Worm (Caenorhabditis elegans) whole organism, L2 larva: ENCODE results near the gene rga-8.
A peak's percentile ranks its signal among the peaks of the same experiment; 100 is the strongest.

Experiments
- C34F6.9 ChIP-seq: fragments of 150-350 bp; optimal IDR thresholded peaks from 2 replicates; lab custom pipeline; 2014; ENCODE audit warnings: missing biosample characterization, missing genetic modification characterization
- F13H6.1 ChIP-seq: sonication (generic microtip); optimal IDR thresholded peaks from 2 replicates; lab custom pipeline; 2016; ENCODE audit warnings: missing genetic modification characterization, missing compliant biosample characterization
- R02D3.7 ChIP-seq: fragments of 150-350 bp; optimal IDR thresholded peaks from 2 replicates; lab custom pipeline; 2014; ENCODE audit warnings: missing biosample characterization, missing genetic modification characterization
- ZK546.5 ChIP-seq: sonication (generic microtip); optimal IDR thresholded peaks from 2 replicates; lab custom pipeline; 2017; ENCODE audit warnings: missing biosample characterization, missing genetic modification characterization
- alr-1 ChIP-seq: fragments of 150-350 bp; optimal IDR thresholded peaks from 2 replicates; lab custom pipeline; 2014; ENCODE audit warnings: missing biosample characterization, missing genetic modification characterization
- aly-2 ChIP-seq: fragments of 150-350 bp; optimal IDR thresholded peaks from 2 replicates; lab custom pipeline; 2014; ENCODE audit warnings: missing biosample characterization, missing genetic modification characterization
- ama-1 ChIP-seq: fragments of 150-350 bp; optimal IDR thresholded peaks from 2 replicates; lab custom pipeline; 2018; ENCODE audit warnings: inconsistent platforms
- blmp-1 ChIP-seq: sonication (generic microtip); optimal IDR thresholded peaks from 2 replicates; lab custom pipeline; 2017; ENCODE audit warnings: missing genetic modification characterization, mild to moderate bottlenecking, missing compliant biosample characterization, antibody characterized with exemption, moderate library complexity; ENCODE audit not compliant: insufficient read depth
- ceh-16 ChIP-seq: fragments of 150-350 bp; optimal IDR thresholded peaks from 2 replicates; lab custom pipeline; 2014; ENCODE audit warnings: missing biosample characterization, missing genetic modification characterization
- ceh-82 ChIP-seq: fragments of 150-350 bp; optimal IDR thresholded peaks from 2 replicates; lab custom pipeline; 2014; ENCODE audit warnings: missing biosample characterization, missing genetic modification characterization
- crh-2 ChIP-seq: sonication (generic microtip); optimal IDR thresholded peaks from 2 replicates; lab custom pipeline; 2017; ENCODE audit warnings: missing biosample characterization, missing genetic modification characterization
- dmd-4 ChIP-seq: sonication (generic microtip); optimal IDR thresholded peaks from 2 replicates; lab custom pipeline; 2017; ENCODE audit warnings: missing biosample characterization, missing genetic modification characterization
- egl-27 ChIP-seq: sonication (generic microtip); optimal IDR thresholded peaks from 3 replicates; lab custom pipeline; 2017; ENCODE audit warnings: missing biosample characterization, missing genetic modification reagents, missing genetic modification characterization
- elt-1 ChIP-seq: fragments of 150-350 bp; optimal IDR thresholded peaks from 2 replicates; lab custom pipeline; 2014; ENCODE audit warnings: missing biosample characterization, missing genetic modification characterization
- elt-3 ChIP-seq: sonication (generic microtip); optimal IDR thresholded peaks from 2 replicates; lab custom pipeline; 2017; ENCODE audit warnings: missing biosample characterization, missing genetic modification characterization
- fos-1 ChIP-seq: fragments of 150-350 bp; optimal IDR thresholded peaks from 2 replicates; lab custom pipeline; 2014; ENCODE audit warnings: missing biosample characterization, missing genetic modification characterization
- gmeb-1 ChIP-seq: fragments of 150-350 bp; optimal IDR thresholded peaks from 2 replicates; lab custom pipeline; 2014; ENCODE audit warnings: missing biosample characterization, missing genetic modification characterization
- lin-11 ChIP-seq: fragments of 150-350 bp; sonication (generic microtip); optimal IDR thresholded peaks from 2 replicates; lab custom pipeline; 2014; ENCODE audit warnings: missing biosample characterization, missing genetic modification characterization, inconsistent platforms, mixed read lengths
- lin-13 ChIP-seq: fragments of 150-350 bp; optimal IDR thresholded peaks from 2 replicates; lab custom pipeline; 2014; ENCODE audit warnings: missing biosample characterization, missing genetic modification reagents, missing genetic modification characterization
- lin-39 ChIP-seq: fragments of 150-350 bp; optimal IDR thresholded peaks from 2 replicates; lab custom pipeline; 2014; ENCODE audit warnings: missing biosample characterization, missing genetic modification reagents, missing genetic modification characterization
- lsy-2 ChIP-seq, 2 experiments: fragments of 150-350 bp in 1 of 2; sonication (generic microtip) in 1 of 2; optimal IDR thresholded peaks; 2 replicates each; lab custom pipeline; 2014 to 2017; ENCODE audit warnings: missing biosample characterization in 2 of 2, missing genetic modification characterization in 2 of 2
- mab-5 ChIP-seq: fragments of 150-350 bp; optimal IDR thresholded peaks from 2 replicates; lab custom pipeline; 2014; ENCODE audit warnings: missing biosample characterization, missing genetic modification characterization
- mbf-1 ChIP-seq: sonication (generic microtip); optimal IDR thresholded peaks from 2 replicates; lab custom pipeline; 2017; ENCODE audit warnings: missing biosample characterization, missing genetic modification characterization
- mdl-1 ChIP-seq, 2 experiments: fragments of 150-350 bp in 1 of 2; sonication (generic microtip) in 1 of 2; optimal IDR thresholded peaks; 2 replicates each; lab custom pipeline; 2017; ENCODE audit warnings: missing biosample characterization in 2 of 2, missing genetic modification characterization in 2 of 2
- nhr-10 ChIP-seq: sonication (generic microtip); optimal IDR thresholded peaks from 2 replicates; lab custom pipeline; 2017; ENCODE audit warnings: missing biosample characterization, missing genetic modification characterization
- nhr-11 ChIP-seq: fragments of 150-350 bp; optimal IDR thresholded peaks from 2 replicates; lab custom pipeline; 2014; ENCODE audit warnings: missing biosample characterization, missing genetic modification characterization
- nhr-12 ChIP-seq: fragments of 150-350 bp; optimal IDR thresholded peaks from 2 replicates; lab custom pipeline; 2014; ENCODE audit warnings: missing biosample characterization, missing genetic modification characterization
- nhr-129 ChIP-seq: fragments of 150-350 bp; optimal IDR thresholded peaks from 2 replicates; lab custom pipeline; 2014; ENCODE audit warnings: missing biosample characterization, missing genetic modification characterization
- nhr-21 ChIP-seq: fragments of 150-350 bp; optimal IDR thresholded peaks from 2 replicates; lab custom pipeline; 2014; ENCODE audit warnings: missing biosample characterization, missing genetic modification characterization
- nhr-23 ChIP-seq: fragments of 150-350 bp; optimal IDR thresholded peaks from 2 replicates; lab custom pipeline; 2014; ENCODE audit warnings: missing biosample characterization, missing genetic modification reagents, missing genetic modification characterization
- nhr-237 ChIP-seq: fragments of 150-350 bp; optimal IDR thresholded peaks from 2 replicates; lab custom pipeline; 2014; ENCODE audit warnings: missing biosample characterization, missing genetic modification characterization
- nhr-25 ChIP-seq: fragments of 150-350 bp; sonication (generic microtip); optimal IDR thresholded peaks from 3 replicates; lab custom pipeline; 2014; ENCODE audit warnings: missing biosample characterization, missing genetic modification characterization
- nhr-6 ChIP-seq: fragments of 150-350 bp; optimal IDR thresholded peaks from 2 replicates; lab custom pipeline; 2014; ENCODE audit warnings: missing biosample characterization, missing genetic modification characterization
- nhr-77 ChIP-seq: fragments of 150-350 bp; optimal IDR thresholded peaks from 2 replicates; lab custom pipeline; 2014; ENCODE audit warnings: missing biosample characterization, missing genetic modification characterization
- peb-1 ChIP-seq: fragments of 150-350 bp; optimal IDR thresholded peaks from 2 replicates; lab custom pipeline; 2014; ENCODE audit warnings: missing biosample characterization, missing genetic modification characterization
- sem-4 ChIP-seq: fragments of 150-350 bp; optimal IDR thresholded peaks from 2 replicates; lab custom pipeline; 2014; ENCODE audit warnings: missing biosample characterization, missing genetic modification reagents, missing genetic modification characterization
- skn-1 ChIP-seq: sonication (generic microtip); optimal IDR thresholded peaks from 2 replicates; lab custom pipeline; 2017; ENCODE audit warnings: missing biosample characterization, missing genetic modification characterization
- sma-3 ChIP-seq: sonication (generic microtip); optimal IDR thresholded peaks from 2 replicates; lab custom pipeline; 2016; ENCODE audit warnings: missing genetic modification reagents, missing genetic modification characterization, missing compliant biosample characterization
- snpc-4 ChIP-seq: fragments of 150-350 bp; optimal IDR thresholded peaks from 2 replicates; lab custom pipeline; 2014; ENCODE audit warnings: missing biosample characterization, missing genetic modification characterization
- unc-39 ChIP-seq: fragments of 150-350 bp; optimal IDR thresholded peaks from 2 replicates; lab custom pipeline; 2014; ENCODE audit warnings: missing biosample characterization, missing genetic modification characterization
- unc-55 ChIP-seq: fragments of 150-350 bp; sonication (generic microtip); optimal IDR thresholded peaks from 3 replicates; lab custom pipeline; 2014; ENCODE audit warnings: missing biosample characterization, missing genetic modification reagents, missing genetic modification characterization
- unc-62 ChIP-seq: fragments of 150-350 bp; optimal IDR thresholded peaks from 2 replicates; lab custom pipeline; 2014; ENCODE audit warnings: missing biosample characterization, missing genetic modification reagents, missing genetic modification characterization
- zag-1 ChIP-seq: fragments of 150-350 bp; optimal IDR thresholded peaks from 2 replicates; lab custom pipeline; 2014; ENCODE audit warnings: missing biosample characterization, missing genetic modification characterization
- ztf-1 ChIP-seq: fragments of 200-800 bp; sonication (Bioruptor generic); conservative IDR thresholded peaks from 2 replicates; pipeline ENCODE4 v1.3.6; 2022; ENCODE audit warnings: missing genetic modification characterization, missing compliant biosample characterization
- ztf-11 ChIP-seq: sonication (generic microtip); optimal IDR thresholded peaks from 2 replicates; lab custom pipeline; 2017; ENCODE audit warnings: missing biosample characterization, missing genetic modification characterization
- ztf-4 ChIP-seq: fragments of 150-350 bp; optimal IDR thresholded peaks from 2 replicates; lab custom pipeline; 2014; ENCODE audit warnings: missing biosample characterization, missing genetic modification characterization

The rga-8 gene

ce11 chrX:5293862-5294261, 14.3 kb upstream of the rga-8 start:
- no peak for TF ChIP-seq peb-1 (tag; lab: Kevin White, UChicago)
- no peak for TF ChIP-seq C34F6.9 (tag; lab: Kevin White, UChicago)
- TF ChIP-seq nhr-237 (tag; lab: Kevin White, UChicago) = no peak
- peak; percentile 61 for TF ChIP-seq nhr-129
- no peak for TF ChIP-seq unc-39 (tag; lab: Kevin White, UChicago)
- TF ChIP-seq nhr-23 (tag; lab: Kevin White, UChicago) = no peak
- no peak for TF ChIP-seq dmd-4 (tag; lab: Kevin White, UChicago)

- TF ChIP-seq R02D3.7 (tag; lab: Kevin White, UChicago) (no peak), nhr-21 (tag; lab: Kevin White, UChicago) (no peak), ZK546.5 (no peak), dmd-4 (tag; lab: Kevin White, UChicago) (no peak), gmeb-1 (tag; lab: Kevin White, UChicago) (no peak), lin-13 (GFP tag; lab: Kevin White, UChicago) (no peak), nhr-23 (tag; lab: Kevin White, UChicago) (no peak), ztf-1 (GFP tag; lab: Robert Waterston, UW) (no peak), nhr-11 (no peak), nhr-237 (tag; lab: Kevin White, UChicago) (no peak)
- TF ChIP-seq, all 48 proteins: peak for 0
Observed at ce11 chrX:5289106-5289505, 9.5 kb upstream of the rga-8 start.

ce11 chrX:5283531-5283930, 4.0 kb upstream of the rga-8 start, which contains the start of gene vps-41:
Gene vps-41, plus strand, starts transcription at chrX:5283831.
- TF ChIP-seq lin-39 (tag; lab: Kevin White, UChicago) (no peak), unc-39 (tag; lab: Kevin White, UChicago) (no peak), nhr-77 (tag; lab: Kevin White, UChicago) (no peak), elt-1 (no peak), snpc-4 (tag; lab: Kevin White, UChicago) (no peak), crh-2 (tag; lab: Kevin White, UChicago) (no peak), nhr-23 (tag; lab: Kevin White, UChicago) (no peak), ztf-11 (tag; lab: Kevin White, UChicago) (no peak), unc-55 (no peak)

ce11 chrX:5279170-5279635, 371 bp downstream of the rga-8 start, which contains the start of gene Y34B4A.2:
Gene Y34B4A.2, plus strand, starts transcription at chrX:5279497.
- TF ChIP-seq ZK546.5 = no peak
- no peak for TF ChIP-seq sem-4 (tag; lab: Kevin White, UChicago)
- no peak for TF ChIP-seq ama-1 (lab: Kevin White, UChicago)
- TF ChIP-seq nhr-77 (tag; lab: Kevin White, UChicago) = no peak
- TF ChIP-seq mab-5 (tag; lab: Kevin White, UChicago) = no peak
- TF ChIP-seq crh-2 (tag; lab: Kevin White, UChicago) = peak; percentile 51
- no peak for TF ChIP-seq nhr-25 (tag; lab: Kevin White, UChicago)
- no peak for TF ChIP-seq lin-39 (tag; lab: Kevin White, UChicago)
- TF ChIP-seq C34F6.9 (tag; lab: Kevin White, UChicago) = no peak
- TF ChIP-seq sma-3 (GFP tag; lab: Kevin White, UChicago) = peak; percentile 35
- no peak for TF ChIP-seq lin-13 (GFP tag; lab: Kevin White, UChicago)
- TF ChIP-seq mdl-1 (tag; optimal IDR thresholded peaks at IDR 0.05; lab: Kevin White, UChicago) = no peak
- TF ChIP-seq alr-1 (tag; lab: Kevin White, UChicago) = no peak
- TF ChIP-seq egl-27 = no peak
- TF ChIP-seq lsy-2 (tag; optimal IDR thresholded peaks at IDR 0.05; lab: Kevin White, UChicago) = no peak
- no peak for TF ChIP-seq snpc-4 (tag; lab: Kevin White, UChicago)
- no peak for TF ChIP-seq unc-62 (GFP tag; lab: Kevin White, UChicago)
- peak; percentile 37 for TF ChIP-seq fos-1 (tag; lab: Kevin White, UChicago)
- TF ChIP-seq dmd-4 (tag; lab: Kevin White, UChicago) = no peak
- no peak for TF ChIP-seq ceh-82 (tag; lab: Kevin White, UChicago)
- peak; percentile 54 for TF ChIP-seq nhr-129
- no peak for TF ChIP-seq ztf-4 (tag; lab: Kevin White, UChicago)
- TF ChIP-seq ceh-16 (tag; lab: Kevin White, UChicago) = no peak
- no peak for TF ChIP-seq mbf-1
- TF ChIP-seq peb-1 (tag; lab: Kevin White, UChicago) = no peak
- TF ChIP-seq nhr-21 (tag; lab: Kevin White, UChicago) = no peak
- no peak for TF ChIP-seq aly-2
- TF ChIP-seq nhr-11 = no peak
- TF ChIP-seq blmp-1 (tag; lab: Kevin White, UChicago) = no peak
- TF ChIP-seq nhr-12 (tag; lab: Kevin White, UChicago) = no peak
- no peak for TF ChIP-seq nhr-237 (tag; lab: Kevin White, UChicago)
- peak; percentile 27 for TF ChIP-seq F13H6.1 (tag; lab: Kevin White, UChicago)
- no peak for TF ChIP-seq ztf-11 (tag; lab: Kevin White, UChicago)
- TF ChIP-seq nhr-10 = no peak
- no peak for TF ChIP-seq zag-1 (tag; lab: Kevin White, UChicago)
- no peak for TF ChIP-seq nhr-23 (tag; lab: Kevin White, UChicago)
- TF ChIP-seq nhr-6 = no peak
- TF ChIP-seq ztf-1 (GFP tag; lab: Robert Waterston, UW) = no peak
- no peak for TF ChIP-seq skn-1 (tag; lab: Kevin White, UChicago)
- TF ChIP-seq lin-11 (tag; lab: Kevin White, UChicago) = no peak
- TF ChIP-seq elt-3 (tag; lab: Kevin White, UChicago) = no peak
- TF ChIP-seq unc-39 (tag; lab: Kevin White, UChicago) = no peak
